Worm (Caenorhabditis elegans) whole organism, L1 larva: ENCODE results near the gene srh-268.

Experiments
- F16B12.6 ChIP-seq: fragments of 150-350 bp; optimal IDR thresholded peaks from 2 replicates; lab custom pipeline; 2014; ENCODE audit warnings: missing biosample characterization, missing genetic modification characterization
- aha-1 ChIP-seq: fragments of 150-350 bp; optimal IDR thresholded peaks from 2 replicates; lab custom pipeline; 2014; ENCODE audit warnings: missing biosample characterization, missing genetic modification characterization
- alr-1 ChIP-seq: fragments of 200-800 bp; sonication (Bioruptor generic); optimal IDR thresholded peaks from 2 replicates; lab custom pipeline; 2018; ENCODE audit warnings: borderline replicate concordance, mild to moderate bottlenecking, missing genetic modification characterization, missing compliant biosample characterization
- aly-2 ChIP-seq: fragments of 150-350 bp; optimal IDR thresholded peaks from 2 replicates; lab custom pipeline; 2014; ENCODE audit warnings: missing biosample characterization, missing genetic modification characterization
- ama-1 ChIP-seq: fragments of 150-350 bp; optimal IDR thresholded peaks from 2 replicates; lab custom pipeline; 2014
- blmp-1 ChIP-seq: fragments of 150-350 bp; optimal IDR thresholded peaks from 2 replicates; lab custom pipeline; 2014; ENCODE audit warnings: missing biosample characterization, missing genetic modification characterization
- ceh-82 ChIP-seq, 3 experiments: fragments of 150-350 bp in 1 of 3; sonication (generic microtip) in 2 of 3; optimal IDR thresholded peaks; 2 replicates each; lab custom pipeline; 2014 to 2017; ENCODE audit warnings: missing biosample characterization in 3 of 3, missing genetic modification characterization in 3 of 3
- ceh-90 ChIP-seq: sonication (generic microtip); optimal IDR thresholded peaks from 2 replicates; lab custom pipeline; 2016; ENCODE audit warnings: missing genetic modification characterization, missing compliant biosample characterization
- dpl-1 ChIP-seq, 3 experiments: fragments of 150-350 bp in 2 of 3; sonication (generic microtip) in 1 of 3; optimal IDR thresholded peaks; 2 replicates each; lab custom pipeline; 2014 to 2017; ENCODE audit warnings: missing biosample characterization in 3 of 3, missing genetic modification characterization in 3 of 3, missing genetic modification reagents in 3 of 3
- efl-1 ChIP-seq, 4 experiments: fragments of 150-350 bp; optimal IDR thresholded peaks in 3 of 4; peaks in 1 of 4; 1 replicate in 1 of 4; 2 replicates in 3 of 4; lab custom pipeline; 2014; ENCODE audit warnings: missing biosample characterization in 2 of 4, missing genetic modification characterization in 2 of 4, missing genetic modification reagents in 2 of 4
- efl-3 ChIP-seq: fragments of 200-800 bp; sonication (Bioruptor generic); optimal IDR thresholded peaks from 2 replicates; lab custom pipeline; 2018; ENCODE audit warnings: mild to moderate bottlenecking, missing genetic modification characterization, missing compliant biosample characterization
- egl-13 ChIP-seq: sonication (generic microtip); optimal IDR thresholded peaks from 2 replicates; lab custom pipeline; 2016; ENCODE audit warnings: missing genotype, missing genetic modification reagents, missing genetic modification characterization, missing compliant biosample characterization
- egl-27 ChIP-seq, 2 experiments: fragments of 150-350 bp in 1 of 2; sonication (generic microtip); optimal IDR thresholded peaks; 3 replicates each; lab custom pipeline; 2017 to 2018; ENCODE audit warnings: missing biosample characterization in 2 of 2, missing genetic modification characterization in 2 of 2, missing genetic modification reagents in 2 of 2
- fkh-10 ChIP-seq: sonication (generic microtip); optimal IDR thresholded peaks from 2 replicates; lab custom pipeline; 2017; ENCODE audit warnings: missing biosample characterization, missing genetic modification reagents, missing genetic modification characterization
- fkh-4 ChIP-seq: sonication (generic microtip); optimal IDR thresholded peaks from 2 replicates; lab custom pipeline; 2016; ENCODE audit warnings: missing compliant biosample characterization, missing genetic modification characterization, borderline replicate concordance
- hlh-4 ChIP-seq: sonication (generic microtip); optimal IDR thresholded peaks from 2 replicates; lab custom pipeline; 2016; ENCODE audit warnings: mild to moderate bottlenecking, missing genetic modification characterization, missing compliant biosample characterization
- hpl-2 ChIP-seq: fragments of 150-350 bp; optimal IDR thresholded peaks from 2 replicates; lab custom pipeline; 2014; ENCODE audit warnings: missing biosample characterization, missing genetic modification reagents, missing genetic modification characterization
- irx-1 ChIP-seq: sonication (generic microtip); optimal IDR thresholded peaks from 2 replicates; lab custom pipeline; 2016; ENCODE audit warnings: missing genetic modification characterization, missing compliant biosample characterization
- isw-1 ChIP-seq: fragments of 200-800 bp; sonication (Bioruptor generic); IDR thresholded peaks from 2 replicates; pipeline ENCODE4 v1.3.6; 2022; ENCODE audit warnings: missing genetic modification characterization, missing compliant biosample characterization
- lin-13 ChIP-seq: fragments of 150-350 bp; optimal IDR thresholded peaks from 2 replicates; lab custom pipeline; 2014; ENCODE audit warnings: missing biosample characterization, missing genetic modification reagents, missing genetic modification characterization
- lin-35 ChIP-seq, 2 experiments: fragments of 150-350 bp; optimal IDR thresholded peaks; 2 replicates each; lab custom pipeline; 2014; ENCODE audit warnings: missing biosample characterization in 2 of 2, missing genetic modification characterization in 2 of 2, missing genetic modification reagents in 2 of 2
- lsy-2 ChIP-seq, 2 experiments: fragments of 150-350 bp; optimal IDR thresholded peaks; 2 replicates each; lab custom pipeline; 2014; ENCODE audit warnings: missing biosample characterization in 2 of 2, missing genetic modification characterization in 2 of 2
- mdl-1 ChIP-seq, 2 experiments: fragments of 150-350 bp; optimal IDR thresholded peaks; 2 replicates each; lab custom pipeline; 2014 to 2017; ENCODE audit warnings: missing biosample characterization in 2 of 2, missing genetic modification characterization in 2 of 2, inconsistent platforms in 1 of 2
- nhr-11 ChIP-seq: fragments of 150-350 bp; optimal IDR thresholded peaks from 2 replicates; lab custom pipeline; 2014; ENCODE audit warnings: missing biosample characterization, missing genetic modification characterization
- nhr-12 ChIP-seq: sonication (generic microtip); optimal IDR thresholded peaks from 2 replicates; lab custom pipeline; 2017; ENCODE audit warnings: missing biosample characterization, missing genetic modification characterization
- nhr-28 ChIP-seq: fragments of 150-350 bp; optimal IDR thresholded peaks from 2 replicates; lab custom pipeline; 2014; ENCODE audit warnings: missing biosample characterization, missing genetic modification characterization
- nhr-71 ChIP-seq: sonication (generic microtip); optimal IDR thresholded peaks from 2 replicates; lab custom pipeline; 2016; ENCODE audit warnings: mild to moderate bottlenecking, missing genetic modification characterization, moderate library complexity, missing compliant biosample characterization
- nhr-76 ChIP-seq: sonication (generic microtip); optimal IDR thresholded peaks from 2 replicates; lab custom pipeline; 2017; ENCODE audit warnings: missing biosample characterization, missing genetic modification characterization
- nhr-85 ChIP-seq: sonication (generic microtip); peaks from one replicate; lab custom pipeline; 2016; ENCODE audit warnings: missing genetic modification characterization, inconsistent platforms, missing compliant biosample characterization
- pag-3 ChIP-seq: sonication (generic microtip); optimal IDR thresholded peaks from 2 replicates; lab custom pipeline; 2017; ENCODE audit warnings: missing genetic modification characterization, mild to moderate bottlenecking, missing compliant biosample characterization, antibody characterized with exemption, borderline replicate concordance; ENCODE audit not compliant: insufficient read depth
- pqm-1 ChIP-seq: sonication (generic microtip); optimal IDR thresholded peaks from 3 replicates; lab custom pipeline; 2017; ENCODE audit warnings: missing biosample characterization, missing genetic modification characterization
- rnt-1 ChIP-seq: sonication (generic microtip); optimal IDR thresholded peaks from 2 replicates; lab custom pipeline; 2016; ENCODE audit warnings: mild to moderate bottlenecking, missing genetic modification characterization, moderate library complexity, missing compliant biosample characterization
- skn-1 ChIP-seq: fragments of 150-350 bp; optimal IDR thresholded peaks from 2 replicates; lab custom pipeline; 2014; ENCODE audit warnings: missing biosample characterization, missing genetic modification characterization
- snu-23 ChIP-seq: sonication (generic microtip); optimal IDR thresholded peaks from 2 replicates; lab custom pipeline; 2016; ENCODE audit warnings: missing genetic modification characterization, missing compliant biosample characterization
- sox-4 ChIP-seq: sonication (generic microtip); optimal IDR thresholded peaks from 2 replicates; lab custom pipeline; 2016; ENCODE audit warnings: missing genetic modification characterization, missing compliant biosample characterization
- sup-37 ChIP-seq: fragments of 200-800 bp; sonication (Bioruptor generic); optimal IDR thresholded peaks from 2 replicates; lab custom pipeline; 2018; ENCODE audit warnings: mild to moderate bottlenecking, missing genetic modification characterization, missing compliant biosample characterization
- swsn-7 ChIP-seq: sonication (generic microtip); optimal IDR thresholded peaks from 2 replicates; lab custom pipeline; 2016; ENCODE audit warnings: missing genetic modification characterization, missing compliant biosample characterization
- tlp-1 ChIP-seq: fragments of 150-350 bp; optimal IDR thresholded peaks from 2 replicates; lab custom pipeline; 2014; ENCODE audit warnings: missing biosample characterization, missing genetic modification characterization
- unc-86 ChIP-seq: sonication (generic microtip); optimal IDR thresholded peaks from 2 replicates; lab custom pipeline; 2016; ENCODE audit warnings: missing genetic modification characterization, missing compliant biosample characterization
- xbp-1 ChIP-seq: sonication (generic microtip); optimal IDR thresholded peaks from 2 replicates; lab custom pipeline; 2016; ENCODE audit warnings: missing genetic modification characterization, missing compliant biosample characterization
- ztf-11 ChIP-seq, 2 experiments: sonication (generic microtip); optimal IDR thresholded peaks; 2 replicates each; lab custom pipeline; 2016 to 2017; ENCODE audit warnings: missing genetic modification characterization in 2 of 2, missing biosample characterization in 1 of 2, missing compliant biosample characterization in 1 of 2

Gene srh-268

ce11 chrV:7528816-7529215, 10.3 kb upstream of the srh-268 start, which contains the start of gene C54F6.5:
C54F6.5 (plus strand) TSS chrV:7529116.
- TF ChIP-seq lin-13 (GFP tag; lab: Kevin White, UChicago): no peak
- TF ChIP-seq egl-13 (tag; lab: Kevin White, UChicago): no peak
- no peak for TF ChIP-seq nhr-71
- no peak for TF ChIP-seq skn-1 (tag; lab: Kevin White, UChicago)
- TF ChIP-seq nhr-85 (tag; lab: Kevin White, UChicago): no peak
- TF ChIP-seq ceh-90 (tag; lab: Kevin White, UChicago): no peak
- TF ChIP-seq isw-1: no peak
- no peak for TF ChIP-seq ceh-82 (tag; optimal IDR thresholded peaks at IDR 0.05; lab: Kevin White, UChicago)
- TF ChIP-seq aly-2 (tag; lab: Kevin White, UChicago): no peak
- TF ChIP-seq sup-37 (GFP tag; lab: Kevin White, UChicago): no peak
- TF ChIP-seq efl-1 (optimal IDR thresholded peaks at IDR 0.05; lab: Kevin White, UChicago): no peak
- no peak for TF ChIP-seq efl-1 (GFP tag; optimal IDR thresholded peaks at IDR 0.05 in 1 of 2; lab: Kevin White, UChicago)
- TF ChIP-seq efl-3 (GFP tag; lab: Kevin White, UChicago): no peak
- no peak for TF ChIP-seq nhr-11
- no peak for TF ChIP-seq rnt-1 (tag; lab: Kevin White, UChicago)

ce11 chrV:7529840-7530239, 9.3 kb upstream of the srh-268 start, which contains the start of gene swt-2:
swt-2 (plus strand) TSS chrV:7530140.
- TF ChIP-seq xbp-1 (tag; lab: Kevin White, UChicago) (no peak), hlh-4 (tag; lab: Kevin White, UChicago) (no peak), rnt-1 (tag; lab: Kevin White, UChicago) (no peak), irx-1 (tag; lab: Kevin White, UChicago) (no peak), nhr-76 (no peak), blmp-1 (tag; lab: Kevin White, UChicago) (no peak)

- TF ChIP-seq aha-1: no peak
- no peak for TF ChIP-seq pag-3
- no peak for TF ChIP-seq nhr-76
- TF ChIP-seq hpl-2 (GFP tag; lab: Kevin White, UChicago): no peak
- no peak for TF ChIP-seq efl-1 (optimal IDR thresholded peaks at IDR 0.05; lab: Kevin White, UChicago)
- TF ChIP-seq efl-1 (GFP tag; optimal IDR thresholded peaks at IDR 0.05 in 1 of 2; lab: Kevin White, UChicago): peak in 1 of 2 experiments; percentile 50
- TF ChIP-seq, all 84 proteins: peak for 1
Observed at ce11 chrV:7532947-7533346, 6.2 kb upstream of the srh-268 start, which contains the start of gene C54F6.3. C54F6.3 (plus strand) TSS chrV:7533247.

ce11 chrV:7538018-7538417, 1.1 kb upstream of the srh-268 start, which contains the start of gene C54F6.12:
C54F6.12 (minus strand) TSS chrV:7538118.
- no peak for TF ChIP-seq F16B12.6 (tag; lab: Kevin White, UChicago)
- TF ChIP-seq lsy-2 (tag; optimal IDR thresholded peaks at IDR 0.05; lab: Kevin White, UChicago): no peak
- TF ChIP-seq nhr-71: no peak
- TF ChIP-seq lin-13 (GFP tag; lab: Kevin White, UChicago): no peak
- TF ChIP-seq sox-4: no peak
- no peak for TF ChIP-seq blmp-1 (tag; lab: Kevin White, UChicago)

- TF ChIP-seq ama-1 (lab: Kevin White, UChicago) (no peak), F16B12.6 (tag; lab: Kevin White, UChicago) (no peak), fkh-4 (tag; lab: Kevin White, UChicago) (no peak), alr-1 (tag; lab: Kevin White, UChicago) (no peak), nhr-12 (tag; lab: Kevin White, UChicago) (no peak), ztf-11 (tag; optimal IDR thresholded peaks at IDR 0.05; lab: Kevin White, UChicago) (no peak), blmp-1 (tag; lab: Kevin White, UChicago) (peak; percentile 10), lin-35 (GFP tag; optimal IDR thresholded peaks at IDR 0.05; lab: Kevin White, UChicago) (no peak)
Observed at ce11 chrV:7543728-7544127, 4.6 kb downstream of the srh-268 start.

ce11 chrV:7545187-7545586, 6.1 kb downstream of the srh-268 start, which contains the start of the genes C54F6.19 and nhx-3:
C54F6.19 (plus strand) TSS chrV:7545487.
nhx-3 (minus strand) TSS chrV:7545523.
- TF ChIP-seq alr-1 (tag; lab: Kevin White, UChicago) (no peak), nhr-11 (no peak), nhr-12 (tag; lab: Kevin White, UChicago) (no peak), ztf-11 (tag; optimal IDR thresholded peaks at IDR 0.05; lab: Kevin White, UChicago) (no peak), pag-3 (no peak), unc-86 (tag; lab: Kevin White, UChicago) (no peak), hlh-4 (tag; lab: Kevin White, UChicago) (no peak), nhr-76 (no peak), tlp-1 (tag; lab: Kevin White, UChicago) (no peak), fkh-10 (no peak), pqm-1 (tag; lab: Kevin White, UChicago) (no peak), snu-23 (GFP tag; lab: Kevin White, UChicago) (no peak), egl-27 (tag; optimal IDR thresholded peaks at IDR 0.05; lab: Kevin White, UChicago) (no peak), ceh-90 (tag; lab: Kevin White, UChicago) (no peak), nhr-28 (tag; lab: Kevin White, UChicago) (no peak), mdl-1 (tag; optimal IDR thresholded peaks at IDR 0.05; lab: Kevin White, UChicago) (no peak), swsn-7 (tag; lab: Kevin White, UChicago) (no peak), efl-3 (GFP tag; lab: Kevin White, UChicago) (no peak), dpl-1 (GFP tag; optimal IDR thresholded peaks at IDR 0.05; lab: Kevin White, UChicago) (no peak)
